Fruit fly (Drosophila melanogaster): ENCODE results near the gene AlaRS.

The AlaRS gene

dm6 chr2L:8416350-8417046 lies 34.9 kb upstream of the AlaRS start:
- TF ChIP-seq CG11902 (GFP tag; optimal IDR thresholded peaks at IDR 0.05) = peak; percentile 30
- peak; percentile 6 for TF ChIP-seq CG6854 (GFP tag; optimal IDR thresholded peaks at IDR 0.05)
- peak; percentile 75 for TF ChIP-seq spab (GFP tag; optimal IDR thresholded peaks at IDR 0.05)
- peak; percentile 72 for TF ChIP-seq achi (GFP tag; optimal IDR thresholded peaks at IDR 0.05)
- peak; percentile 16 for TF ChIP-seq fkh (GFP tag; optimal IDR thresholded peaks at IDR 0.05)
- peak; percentile 80 for TF ChIP-seq Met (GFP tag; optimal IDR thresholded peaks at IDR 0.05)
- peak; percentile 79 for TF ChIP-seq lz (GFP tag; optimal IDR thresholded peaks at IDR 0.05)
- peak; percentile 89 for TF ChIP-seq Eip75B (GFP tag; optimal IDR thresholded peaks at IDR 0.05)
- TF ChIP-seq CG34406 (GFP tag; optimal IDR thresholded peaks at IDR 0.05) = peak; percentile 56
- peak; percentile 55; the same call in 2 of the 3 replicates for TF ChIP-seq CG8119 (GFP tag; IDR thresholded peaks at IDR 0.05)
- TF ChIP-seq CG3919 (GFP tag; optimal IDR thresholded peaks at IDR 0.05) = peak; percentile 81
- peak; percentile 22 for TF ChIP-seq CG8319 (GFP tag; optimal IDR thresholded peaks at IDR 0.05)
- peak; percentile 14 for TF ChIP-seq dac (GFP tag; optimal IDR thresholded peaks at IDR 0.05)
- TF ChIP-seq Eip93F (GFP tag; optimal IDR thresholded peaks at IDR 0.05) = no peak
- peak; percentile 61 for TF ChIP-seq CG16779 (tag; optimal IDR thresholded peaks at IDR 0.05)
- peak; percentile 78 for TF ChIP-seq Hr39 (GFP tag; optimal IDR thresholded peaks at IDR 0.05)
- TF ChIP-seq Eip78C (GFP tag) = peak; percentile 94
- TF ChIP-seq salr (GFP tag; optimal IDR thresholded peaks at IDR 0.05) = peak; percentile 32 to 63
- peak; percentile 16 for TF ChIP-seq CG6276 (GFP tag; optimal IDR thresholded peaks at IDR 0.05)
- TF ChIP-seq dsx (GFP tag; optimal IDR thresholded peaks at IDR 0.05; ENCODE audit: poor library complexity, severe bottlenecking) = peak; percentile 84
- peak; percentile 71 for TF ChIP-seq CG1621 (tag; optimal IDR thresholded peaks at IDR 0.05)
- TF ChIP-seq CG10631 (GFP tag; optimal IDR thresholded peaks at IDR 0.05) = peak; percentile 73
- TF ChIP-seq CG6808 (GFP tag; optimal IDR thresholded peaks at IDR 0.05) = peak; percentile 73
- TF ChIP-seq CG7368 (GFP tag; optimal IDR thresholded peaks at IDR 0.05) = peak; percentile 60
- TF ChIP-seq Hr38 (GFP tag; optimal IDR thresholded peaks at IDR 0.05) = no peak
- TF ChIP-seq Ets96B (tag; optimal IDR thresholded peaks at IDR 0.05) = peak; percentile 76
- TF ChIP-seq Hr4 (GFP tag; optimal IDR thresholded peaks at IDR 0.05) = peak; percentile 56
- TF ChIP-seq CG4318 (GFP tag; optimal IDR thresholded peaks at IDR 0.05) = no peak
- TF ChIP-seq svp (GFP tag) = peak; percentile 99
- peak; percentile 62 for TF ChIP-seq fd85E (GFP tag; optimal IDR thresholded peaks at IDR 0.05)
- peak; percentile 77 for TF ChIP-seq CG10669 (GFP tag; optimal IDR thresholded peaks at IDR 0.05)
- TF ChIP-seq Gug (GFP tag; IDR thresholded peaks at IDR 0.05) = no peak
- TF ChIP-seq CG11762 (GFP tag; optimal IDR thresholded peaks at IDR 0.05; ENCODE audit: insufficient read depth) = no peak
- TF ChIP-seq Lpt (GFP tag; optimal IDR thresholded peaks at IDR 0.05) = peak; percentile 67
- peak; percentile 73 for TF ChIP-seq CG31627 (GFP tag; optimal IDR thresholded peaks at IDR 0.05)
- peak; percentile 29 for TF ChIP-seq Blimp-1 (GFP tag; optimal IDR thresholded peaks at IDR 0.05)
- peak; percentile 75 for TF ChIP-seq pdm3 (GFP tag; optimal IDR thresholded peaks at IDR 0.05)
- TF ChIP-seq Sox102F (GFP tag; optimal IDR thresholded peaks at IDR 0.05) = peak; percentile 88
- peak; percentile 59 for TF ChIP-seq net (GFP tag; optimal IDR thresholded peaks at IDR 0.05)
- peak; percentile 58 for TF ChIP-seq OdsH (GFP tag; optimal IDR thresholded peaks at IDR 0.05)
- TF ChIP-seq acj6 (GFP tag; optimal IDR thresholded peaks at IDR 0.05) = peak; percentile 65
- peak; percentile 72 for TF ChIP-seq cyc (GFP tag; optimal IDR thresholded peaks at IDR 0.05)
- peak; percentile 60 for TF ChIP-seq eg (GFP tag; IDR thresholded peaks at IDR 0.05)
- TF ChIP-seq vri (GFP tag; optimal IDR thresholded peaks at IDR 0.05) = peak; percentile 55
- TF ChIP-seq CG6163 (GFP tag; IDR thresholded peaks at IDR 0.05) = peak; percentile 82
- TF ChIP-seq CG3032 (tag; optimal IDR thresholded peaks at IDR 0.05) = peak; percentile 63
- peak; percentile 59 for TF ChIP-seq CG8632 (GFP tag; optimal IDR thresholded peaks at IDR 0.05)
- peak; percentile 60 for TF ChIP-seq CG15336 (GFP tag; IDR thresholded peaks at IDR 0.05)
- peak; percentile 76 for TF ChIP-seq CG6792 (GFP tag; optimal IDR thresholded peaks at IDR 0.05)
- peak; percentile 51; the same call in 1 of the 2 replicates for TF ChIP-seq CG11294 (GFP tag; IDR thresholded peaks at IDR 0.05)
- peak; percentile 78 for TF ChIP-seq topi (GFP tag; optimal IDR thresholded peaks at IDR 0.05)
